Worm (Caenorhabditis elegans) whole organism, L4 larva: Measurements from ENCODE around the gene F20B6.6.

Experiments used
- aha-1 ChIP-seq: fragments of 150-350 bp; peaks from one replicate; lab custom pipeline; 2014; ENCODE audit warnings: missing biosample characterization, missing genetic modification characterization
- jun-1 ChIP-seq: fragments of 150-350 bp; optimal IDR thresholded peaks from 2 replicates; lab custom pipeline; 2014; ENCODE audit warnings: missing biosample characterization, missing genetic modification reagents, missing genetic modification characterization
- mdl-1 ChIP-seq, 2 experiments: fragments of 150-350 bp in 1 of 2; sonication (generic microtip) in 1 of 2; optimal IDR thresholded peaks; 2 replicates each; lab custom pipeline; 2014 to 2017; ENCODE audit warnings: missing biosample characterization in 2 of 2, missing genetic modification characterization in 2 of 2
- skn-1 ChIP-seq: fragments of 150-350 bp; optimal IDR thresholded peaks from 2 replicates; lab custom pipeline; 2014; ENCODE audit warnings: missing biosample characterization, missing genetic modification characterization
- unc-39 ChIP-seq: sonication (generic microtip); optimal IDR thresholded peaks from 2 replicates; lab custom pipeline; 2017; ENCODE audit warnings: missing biosample characterization, missing genetic modification characterization

DNA sequence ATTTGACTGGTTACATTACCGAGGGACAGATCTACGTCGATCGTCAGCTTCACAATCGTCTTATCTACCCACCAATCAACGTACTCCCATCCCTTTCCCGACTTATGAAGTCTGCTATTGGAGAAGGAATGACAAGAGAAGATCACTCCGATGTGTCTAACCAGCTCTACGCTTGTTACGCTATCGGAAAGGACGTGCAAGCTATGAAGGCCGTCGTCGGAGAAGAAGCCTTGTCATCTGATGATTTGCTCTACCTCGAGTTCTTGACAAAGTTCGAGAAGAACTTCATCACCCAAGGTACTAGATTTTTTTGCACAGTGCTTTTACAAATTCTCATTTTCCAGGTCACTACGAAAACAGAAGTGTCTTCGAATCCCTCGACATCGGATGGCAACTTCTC is 9.8 kb downstream of the F20B6.6 start:
- no peak for TF ChIP-seq mdl-1 (tag; optimal IDR thresholded peaks at IDR 0.05; lab: Kevin White, UChicago)
- no peak for TF ChIP-seq skn-1 (tag; lab: Kevin White, UChicago)
- TF ChIP-seq aha-1 (tag; lab: Kevin White, UChicago): peak; percentile 94
- TF ChIP-seq jun-1 (tag; lab: Kevin White, UChicago): no peak
- no peak for TF ChIP-seq unc-39 (tag; lab: Kevin White, UChicago)
